Worm (Caenorhabditis elegans) whole organism, mixed stage, embryonic: ENCODE results near the gene W09G10.9.

Experiments used
- M03D4.4 ChIP-seq: sonication (generic microtip); optimal IDR thresholded peaks from 2 replicates; lab custom pipeline; 2017; ENCODE audit warnings: mild to moderate bottlenecking, missing genetic modification characterization, missing compliant biosample characterization
- bed-3 ChIP-seq: fragments of 200-800 bp; sonication (Bioruptor generic); optimal IDR thresholded peaks from 3 replicates; lab custom pipeline; 2018; ENCODE audit warnings: mild to moderate bottlenecking, missing genetic modification characterization, moderate library complexity, missing compliant biosample characterization
- blmp-1 ChIP-seq: fragments of 150-350 bp; optimal IDR thresholded peaks from 2 replicates; lab custom pipeline; 2014; ENCODE audit warnings: missing biosample characterization, missing genetic modification characterization
- ceh-39 ChIP-seq: fragments of 150-350 bp; optimal IDR thresholded peaks from 2 replicates; lab custom pipeline; 2014; ENCODE audit warnings: missing biosample characterization, missing genetic modification characterization
- ceh-43 ChIP-seq: fragments of 200-800 bp; sonication (Bioruptor generic); optimal IDR thresholded peaks from 2 replicates; lab custom pipeline; 2018; ENCODE audit warnings: mild to moderate bottlenecking, missing genetic modification characterization, moderate library complexity, missing compliant biosample characterization
- ceh-83 ChIP-seq: fragments of 200-800 bp; sonication (Bioruptor generic); optimal IDR thresholded peaks from 2 replicates; lab custom pipeline; 2018; ENCODE audit warnings: mild to moderate bottlenecking, missing genetic modification characterization, missing compliant biosample characterization
- ces-1 ChIP-seq: fragments of 150-350 bp; optimal IDR thresholded peaks from 2 replicates; lab custom pipeline; 2014; ENCODE audit warnings: missing biosample characterization, missing genetic modification reagents, missing genetic modification characterization
- cnd-1 ChIP-seq: fragments of 200-800 bp; sonication (Bioruptor generic); optimal IDR thresholded peaks from 2 replicates; lab custom pipeline; 2018; ENCODE audit warnings: mild to moderate bottlenecking, missing genetic modification characterization, missing compliant biosample characterization
- drap-1 ChIP-seq: fragments of 200-800 bp; sonication (Bioruptor generic); optimal IDR thresholded peaks from 3 replicates; lab custom pipeline; 2018; ENCODE audit warnings: mild to moderate bottlenecking, missing genetic modification characterization, missing compliant biosample characterization
- elt-1 ChIP-seq: sonication (generic microtip); optimal IDR thresholded peaks from 2 replicates; lab custom pipeline; 2017; ENCODE audit warnings: missing genetic modification characterization, mild to moderate bottlenecking, missing compliant biosample characterization, antibody characterized with exemption, moderate library complexity, borderline replicate concordance; ENCODE audit not compliant: insufficient read depth
- elt-3 ChIP-seq: fragments of 150-350 bp; optimal IDR thresholded peaks from 2 replicates; lab custom pipeline; 2014; ENCODE audit warnings: missing biosample characterization, missing genetic modification characterization
- flh-1 ChIP-seq: fragments of 200-800 bp; sonication (Bioruptor generic); optimal IDR thresholded peaks from 2 replicates; lab custom pipeline; 2018; ENCODE audit warnings: mild to moderate bottlenecking, missing genetic modification characterization, moderate library complexity, missing compliant biosample characterization
- ham-2 ChIP-seq: fragments of 200-800 bp; sonication (Bioruptor generic); optimal IDR thresholded peaks from 2 replicates; lab custom pipeline; 2018; ENCODE audit warnings: mild to moderate bottlenecking, missing genetic modification characterization, missing compliant biosample characterization
- hlh-1 ChIP-seq: fragments of 150-350 bp; optimal IDR thresholded peaks from 2 replicates; lab custom pipeline; 2014; ENCODE audit warnings: missing biosample characterization, missing genetic modification reagents, missing genetic modification characterization
- lin-13 ChIP-seq: fragments of 150-350 bp; optimal IDR thresholded peaks from 2 replicates; lab custom pipeline; 2014; ENCODE audit warnings: missing biosample characterization, missing genetic modification characterization
- lin-32 ChIP-seq: fragments of 200-800 bp; sonication (Bioruptor generic); optimal IDR thresholded peaks from 2 replicates; lab custom pipeline; 2018; ENCODE audit warnings: mild to moderate bottlenecking, missing genetic modification characterization, missing compliant biosample characterization
- lsy-2 ChIP-seq: fragments of 150-350 bp; optimal IDR thresholded peaks from 2 replicates; lab custom pipeline; 2014; ENCODE audit warnings: missing biosample characterization, missing genetic modification characterization
- mab-5 ChIP-seq: fragments of 150-350 bp; optimal IDR thresholded peaks from 2 replicates; lab custom pipeline; 2014; ENCODE audit warnings: missing biosample characterization, missing genetic modification characterization
- mep-1 ChIP-seq: fragments of 150-350 bp; optimal IDR thresholded peaks from 2 replicates; lab custom pipeline; 2017; ENCODE audit warnings: missing biosample characterization, missing genetic modification reagents, missing genetic modification characterization, inconsistent platforms
- mls-2 ChIP-seq: sonication (generic microtip); optimal IDR thresholded peaks from 2 replicates; lab custom pipeline; 2016; ENCODE audit warnings: mild to moderate bottlenecking, missing genetic modification characterization, moderate library complexity, missing compliant biosample characterization
- nhr-12 ChIP-seq: fragments of 150-350 bp; optimal IDR thresholded peaks from 2 replicates; lab custom pipeline; 2014; ENCODE audit warnings: missing biosample characterization, missing genetic modification characterization
- nhr-2 ChIP-seq: fragments of 150-350 bp; optimal IDR thresholded peaks from 2 replicates; lab custom pipeline; 2014; ENCODE audit warnings: missing biosample characterization, missing genetic modification characterization
- nhr-237 ChIP-seq: fragments of 150-350 bp; optimal IDR thresholded peaks from 2 replicates; lab custom pipeline; 2014; ENCODE audit warnings: missing biosample characterization, missing genetic modification characterization
- nhr-28 ChIP-seq: fragments of 150-350 bp; optimal IDR thresholded peaks from 2 replicates; lab custom pipeline; 2014; ENCODE audit warnings: missing biosample characterization, missing genetic modification characterization
- nhr-76 ChIP-seq: sonication (generic microtip); optimal IDR thresholded peaks from 2 replicates; lab custom pipeline; 2017; ENCODE audit warnings: missing biosample characterization, missing genetic modification characterization
- pha-4 ChIP-seq: fragments of 150-350 bp; optimal IDR thresholded peaks from 2 replicates; lab custom pipeline; 2018; ENCODE audit warnings: missing biosample characterization, missing genetic modification reagents, missing genetic modification characterization
- sem-2 ChIP-seq: fragments of 200-800 bp; sonication (Bioruptor generic); optimal IDR thresholded peaks from 2 replicates; lab custom pipeline; 2018; ENCODE audit warnings: mild to moderate bottlenecking, missing genetic modification characterization, missing compliant biosample characterization
- snpc-4 ChIP-seq: fragments of 150-350 bp; optimal IDR thresholded peaks from 2 replicates; lab custom pipeline; 2014; ENCODE audit warnings: missing biosample characterization, missing genetic modification characterization
- sptf-1 ChIP-seq: sonication (generic microtip); optimal IDR thresholded peaks from 2 replicates; lab custom pipeline; 2017; ENCODE audit warnings: mild to moderate bottlenecking, missing genetic modification characterization, moderate library complexity, missing compliant biosample characterization
- tbx-8 ChIP-seq: fragments of 200-800 bp; sonication (Bioruptor generic); optimal IDR thresholded peaks from 2 replicates; lab custom pipeline; 2018; ENCODE audit warnings: mild to moderate bottlenecking, missing genetic modification characterization, moderate library complexity, missing compliant biosample characterization
- unc-120 ChIP-seq: sonication (generic microtip); optimal IDR thresholded peaks from 2 replicates; lab custom pipeline; 2017; ENCODE audit warnings: missing genetic modification characterization, missing compliant biosample characterization; ENCODE audit not compliant: poor library complexity, severe bottlenecking
- unc-39 ChIP-seq: fragments of 150-350 bp; optimal IDR thresholded peaks from 2 replicates; lab custom pipeline; 2014; ENCODE audit warnings: missing biosample characterization, missing genetic modification characterization
- unc-62 ChIP-seq: fragments of 150-350 bp; optimal IDR thresholded peaks from 2 replicates; lab custom pipeline; 2014; ENCODE audit warnings: missing biosample characterization, missing genetic modification reagents, missing genetic modification characterization
- zip-8 ChIP-seq: fragments of 150-350 bp; optimal IDR thresholded peaks from 2 replicates; lab custom pipeline; 2014; ENCODE audit warnings: missing biosample characterization, missing genetic modification characterization
- ztf-11 ChIP-seq: fragments of 150-350 bp; optimal IDR thresholded peaks from 2 replicates; lab custom pipeline; 2014; ENCODE audit warnings: missing biosample characterization, missing genetic modification characterization

W09G10.9 gene

ce11 chrII:3514631-3515030 lies 7.0 kb upstream of the W09G10.9 start, which contains the start of gene srz-5:
Gene srz-5, minus strand, starts transcription at chrII:3514731.
- TF ChIP-seq ceh-83 (no peak), flh-1 (GFP tag; lab: Kevin White, UChicago) (no peak), nhr-2 (tag; lab: Kevin White, UChicago) (no peak), pha-4 (tag; lab: Kevin White, UChicago) (no peak), ceh-39 (tag; lab: Kevin White, UChicago) (no peak), lin-13 (tag; lab: Kevin White, UChicago) (no peak), M03D4.4 (tag; lab: Kevin White, UChicago) (no peak), hlh-1 (tag; lab: Kevin White, UChicago) (no peak), lin-32 (no peak), ham-2 (GFP tag; lab: Kevin White, UChicago) (no peak), unc-120 (tag; lab: Kevin White, UChicago) (no peak), blmp-1 (tag; lab: Kevin White, UChicago) (no peak), mls-2 (no peak), cnd-1 (tag; lab: Kevin White, UChicago) (no peak)
- TF ChIP-seq, all 35 proteins: peak for 0

ce11 chrII:3515384-3516053 lies 6.1 kb upstream of the W09G10.9 start, which contains the start of the genes Y49F6B.14 and clec-125:
Gene Y49F6B.14, minus strand, starts transcription at chrII:3515484.
Gene clec-125, plus strand, starts transcription at chrII:3516003.
- TF ChIP-seq flh-1 (GFP tag; lab: Kevin White, UChicago), result no peak
- no peak for TF ChIP-seq sptf-1 (tag; lab: Kevin White, UChicago)
- TF ChIP-seq elt-1 (tag; lab: Kevin White, UChicago), result no peak
- TF ChIP-seq lsy-2 (tag; lab: Kevin White, UChicago), result no peak
- TF ChIP-seq ceh-83, result no peak
- no peak for TF ChIP-seq unc-39 (tag; lab: Kevin White, UChicago)
- TF ChIP-seq unc-62, result no peak
- TF ChIP-seq M03D4.4 (tag; lab: Kevin White, UChicago), result no peak
- no peak for TF ChIP-seq lin-13 (tag; lab: Kevin White, UChicago)
- TF ChIP-seq sem-2 (GFP tag; lab: Kevin White, UChicago), result no peak
- no peak for TF ChIP-seq ham-2 (GFP tag; lab: Kevin White, UChicago)
- TF ChIP-seq elt-3, result no peak
- no peak for TF ChIP-seq nhr-12
- no peak for TF ChIP-seq nhr-237
- no peak for TF ChIP-seq tbx-8 (GFP tag; lab: Kevin White, UChicago)
- no peak for TF ChIP-seq unc-120 (tag; lab: Kevin White, UChicago)
- no peak for TF ChIP-seq drap-1 (GFP tag; lab: Kevin White, UChicago)

ce11 chrII:3516175-3516574 lies 5.4 kb upstream of the W09G10.9 start:
- no peak for TF ChIP-seq zip-8 (tag; lab: Kevin White, UChicago)
- no peak for TF ChIP-seq unc-62
- no peak for TF ChIP-seq ces-1 (GFP tag; lab: Kevin White, UChicago)
- no peak for TF ChIP-seq unc-39 (tag; lab: Kevin White, UChicago)
- TF ChIP-seq nhr-237, result no peak
- no peak for TF ChIP-seq nhr-76
- TF ChIP-seq snpc-4 (tag; lab: Kevin White, UChicago), result no peak
- TF ChIP-seq cnd-1 (tag; lab: Kevin White, UChicago), result no peak
- TF ChIP-seq mls-2, result no peak
- TF ChIP-seq blmp-1 (tag; lab: Kevin White, UChicago), result no peak
- no peak for TF ChIP-seq hlh-1 (tag; lab: Kevin White, UChicago)
- no peak for TF ChIP-seq lin-32
- TF ChIP-seq, all 35 proteins: peak for 0

- TF ChIP-seq tbx-8 (GFP tag; lab: Kevin White, UChicago), result peak; percentile 49
- no peak for TF ChIP-seq ceh-39 (tag; lab: Kevin White, UChicago)
- no peak for TF ChIP-seq snpc-4 (tag; lab: Kevin White, UChicago)
- TF ChIP-seq drap-1 (GFP tag; lab: Kevin White, UChicago), result peak; percentile 84
- peak; percentile 51 for TF ChIP-seq hlh-1 (tag; lab: Kevin White, UChicago)
- TF ChIP-seq mep-1 (tag; lab: Kevin White, UChicago), result peak; percentile 9
- TF ChIP-seq mab-5 (tag; lab: Kevin White, UChicago), result no peak
- peak; percentile 86 for TF ChIP-seq ceh-83
- TF ChIP-seq pha-4 (tag; lab: Kevin White, UChicago), result no peak
- no peak for TF ChIP-seq nhr-28
- TF ChIP-seq unc-62, result no peak
- TF ChIP-seq ceh-43 (GFP tag; lab: Kevin White, UChicago), result peak; percentile 49
- TF ChIP-seq lin-32, result peak; percentile 31
- TF ChIP-seq sem-2 (GFP tag; lab: Kevin White, UChicago), result peak; percentile 78
- peak; percentile 38 for TF ChIP-seq flh-1 (GFP tag; lab: Kevin White, UChicago)
- TF ChIP-seq ztf-11 (tag; lab: Kevin White, UChicago), result peak; percentile 48
- TF ChIP-seq bed-3, result peak; percentile 40
- TF ChIP-seq nhr-237, result peak; percentile 22
- TF ChIP-seq blmp-1 (tag; lab: Kevin White, UChicago), result no peak
- TF ChIP-seq unc-39 (tag; lab: Kevin White, UChicago), result peak; percentile 3
- TF ChIP-seq M03D4.4 (tag; lab: Kevin White, UChicago), result peak; percentile 75
- peak; percentile 43 for TF ChIP-seq lin-13 (tag; lab: Kevin White, UChicago)
- TF ChIP-seq nhr-2 (tag; lab: Kevin White, UChicago), result no peak
- peak; percentile 86 for TF ChIP-seq cnd-1 (tag; lab: Kevin White, UChicago)
- TF ChIP-seq ham-2 (GFP tag; lab: Kevin White, UChicago), result peak; percentile 83
- peak; percentile 37 for TF ChIP-seq elt-3
- no peak for TF ChIP-seq nhr-12
- peak; percentile 82 for TF ChIP-seq ces-1 (GFP tag; lab: Kevin White, UChicago)
- peak; percentile 27 for TF ChIP-seq lsy-2 (tag; lab: Kevin White, UChicago)
- TF ChIP-seq zip-8 (tag; lab: Kevin White, UChicago), result peak; percentile 67
- TF ChIP-seq nhr-76, result peak; percentile 43
- peak; percentile 77 for TF ChIP-seq mls-2
- TF ChIP-seq sptf-1 (tag; lab: Kevin White, UChicago), result peak; percentile 91
- TF ChIP-seq elt-1 (tag; lab: Kevin White, UChicago), result peak; percentile 0
- peak; percentile 89 for TF ChIP-seq unc-120 (tag; lab: Kevin White, UChicago)
Measured at ce11 chrII:3518961-3519544, 2.5 kb upstream of the W09G10.9 start, which contains the start of gene clec-126. Gene clec-126, plus strand, starts transcription at chrII:3519494.
